Fruit fly (Drosophila melanogaster): ENCODE data around the gene Kots.

Kots gene

dm6 chr3R:13999531-13999930, 35.6 kb upstream of the Kots start (continued):
- TF ChIP-seq CG1792 (GFP tag; optimal IDR thresholded peaks at IDR 0.05) = peak; percentile 69
- TF ChIP-seq Rfx (GFP tag; IDR thresholded peaks at IDR 0.05) = peak; percentile 50
- TF ChIP-seq CG13123 (GFP tag; optimal IDR thresholded peaks at IDR 0.05) = no peak
- TF ChIP-seq CG33213 (GFP tag; optimal IDR thresholded peaks at IDR 0.05) = no peak
- peak; percentile 19 for TF ChIP-seq CG18476 (GFP tag; optimal IDR thresholded peaks at IDR 0.05)
- no peak for TF ChIP-seq ERR (GFP tag; optimal IDR thresholded peaks at IDR 0.05)
- peak; percentile 20 for TF ChIP-seq p53 (GFP tag; optimal IDR thresholded peaks at IDR 0.05)
- TF ChIP-seq CG10462 (GFP tag; optimal IDR thresholded peaks at IDR 0.05) = no peak
- TF ChIP-seq Hr3 (GFP tag; optimal IDR thresholded peaks at IDR 0.05) = no peak
- TF ChIP-seq CG11247 (GFP tag; IDR thresholded peaks at IDR 0.05) = no peak; the same call in 1 of the 2 replicates
- no peak for TF ChIP-seq Hr78 (GFP tag; optimal IDR thresholded peaks at IDR 0.05)
- TF ChIP-seq CG17385 (GFP tag; optimal IDR thresholded peaks at IDR 0.05) = no peak
- TF ChIP-seq CG11723 (GFP tag; optimal IDR thresholded peaks at IDR 0.05) = no peak
- peak; percentile 33 for TF ChIP-seq CG15011 (GFP tag; optimal IDR thresholded peaks at IDR 0.05)
- TF ChIP-seq unpg (GFP tag; optimal IDR thresholded peaks at IDR 0.05) = peak; percentile 58
- TF ChIP-seq CG13775 (GFP tag; optimal IDR thresholded peaks at IDR 0.05) = no peak
- TF ChIP-seq HLH54F (GFP tag; optimal IDR thresholded peaks at IDR 0.05) = no peak
- TF ChIP-seq CG11398 (GFP tag; optimal IDR thresholded peaks at IDR 0.05) = no peak
- no peak for TF ChIP-seq zen2 (GFP tag; IDR thresholded peaks at IDR 0.05; ENCODE audit: partially characterized antibody)
- peak; percentile 64 for TF ChIP-seq CG10147 (GFP tag; optimal IDR thresholded peaks at IDR 0.05)
- peak; percentile 35 for TF ChIP-seq CG31365 (tag; optimal IDR thresholded peaks at IDR 0.05)
- peak; percentile 43 for TF ChIP-seq CG14965 (GFP tag; optimal IDR thresholded peaks at IDR 0.05; ENCODE audit: borderline replicate concordance)
- TF ChIP-seq Usf (GFP tag; optimal IDR thresholded peaks at IDR 0.05) = no peak
- TF ChIP-seq HLH4C (GFP tag; IDR thresholded peaks at IDR 0.05; ENCODE audit: partially characterized antibody) = no peak
- no peak for TF ChIP-seq sima (GFP tag; optimal IDR thresholded peaks at IDR 0.05)
- peak; percentile 71 for TF ChIP-seq HHEX (GFP tag; optimal IDR thresholded peaks at IDR 0.05)
- 0 out of 2 replicates have a peak, but pooled peaks have one; percentile 33 for TF ChIP-seq seq (GFP tag; IDR thresholded peaks at IDR 0.05)
- TF ChIP-seq CG13287 (GFP tag; IDR thresholded peaks at IDR 0.05; ENCODE audit: partially characterized antibody) = no peak
- peak; percentile 36 for TF ChIP-seq CG10267 (tag; optimal IDR thresholded peaks at IDR 0.05)
- no peak for TF ChIP-seq CrebB (tag; optimal IDR thresholded peaks at IDR 0.05)
- 0 out of 3 replicates have a peak, but pooled peaks have one; percentile 11 for TF ChIP-seq Mrtf (GFP tag; IDR thresholded peaks at IDR 0.05)
- no peak for TF ChIP-seq kay (GFP tag; optimal IDR thresholded peaks at IDR 0.05)
- TF ChIP-seq Atf-2 (GFP tag; optimal IDR thresholded peaks at IDR 0.05) = no peak
- no peak for TF ChIP-seq CG9797 (GFP tag; optimal IDR thresholded peaks at IDR 0.05)
- no peak for TF ChIP-seq Tbp (GFP tag; optimal IDR thresholded peaks at IDR 0.05)
- no peak for TF ChIP-seq CG4617 (GFP tag; optimal IDR thresholded peaks at IDR 0.05; ENCODE audit: borderline replicate concordance)
- TF ChIP-seq zfh1 (GFP tag; IDR thresholded peaks at IDR 0.05) = peak; percentile 76
- TF ChIP-seq NFAT (GFP tag; IDR thresholded peaks at IDR 0.05) = no peak
- TF ChIP-seq CG6791 (GFP tag; IDR thresholded peaks at IDR 0.05; ENCODE audit: partially characterized antibody) = no peak
- TF ChIP-seq Sry-β (GFP tag; optimal IDR thresholded peaks at IDR 0.05) = no peak
- no peak for TF ChIP-seq Lpt (GFP tag; optimal IDR thresholded peaks at IDR 0.05)
- TF ChIP-seq dmrt11E (tag; optimal IDR thresholded peaks at IDR 0.05) = no peak
- TF ChIP-seq CG18599 (GFP tag; optimal IDR thresholded peaks at IDR 0.05) = peak; percentile 66
- no peak for TF ChIP-seq CG8290 (GFP tag; optimal IDR thresholded peaks at IDR 0.05)
- TF ChIP-seq CG8290 (tag; optimal IDR thresholded peaks at IDR 0.05) = peak in 1 of 2 experiments; percentile 58
- no peak for TF ChIP-seq Bdp1 (GFP tag; optimal IDR thresholded peaks at IDR 0.05)
- TF ChIP-seq BtbVII (GFP tag; optimal IDR thresholded peaks at IDR 0.05) = no peak
- no peak for TF ChIP-seq D (optimal IDR thresholded peaks at IDR 0.05)
- peak; percentile 72 for TF ChIP-seq D (GFP tag; optimal IDR thresholded peaks at IDR 0.05)
- TF ChIP-seq CG34376 (GFP tag; optimal IDR thresholded peaks at IDR 0.05) = no peak
- no peak for TF ChIP-seq amos (GFP tag; IDR thresholded peaks at IDR 0.05; ENCODE audit: partially characterized antibody)
